Worm (Caenorhabditis elegans): ENCODE data around the gene mrpl-46.

DNA sequence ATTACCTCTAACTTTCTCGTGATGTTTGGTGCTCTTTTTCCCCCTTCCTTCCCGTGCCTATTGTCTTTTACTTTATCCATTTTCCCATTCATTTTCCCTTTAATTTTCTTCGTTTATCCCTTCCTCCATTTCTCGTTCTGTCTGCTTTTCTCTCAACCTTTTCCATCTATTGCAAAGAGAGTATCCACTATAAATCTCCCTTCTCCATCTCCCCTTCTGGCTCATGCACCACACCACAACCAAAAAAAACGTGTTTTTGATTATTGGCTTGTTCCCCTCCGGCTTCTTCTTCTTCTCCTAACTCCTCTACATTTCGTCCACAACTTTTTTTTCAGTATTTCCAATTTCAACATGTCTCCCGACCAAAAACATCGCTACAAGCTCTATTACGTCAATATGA is 40.4 kb upstream of the mrpl-46 start, which contains the start of gene gst-40:
- TF ChIP-seq ztf-6 (GFP tag; IDR thresholded peaks at IDR 0.05) = no peak
- TF ChIP-seq sdz-38 (tag; optimal IDR thresholded peaks at IDR 0.05) = no peak
- no peak for TF ChIP-seq unc-130 (GFP tag; optimal IDR thresholded peaks at IDR 0.05)
- no peak for TF ChIP-seq Y53F4B.3 (GFP tag; IDR thresholded peaks at IDR 0.05)
- no peak for TF ChIP-seq cebp-1 (GFP tag; IDR thresholded peaks at IDR 0.05)
- TF ChIP-seq cebp-1 (tag; optimal IDR thresholded peaks at IDR 0.05) = no peak
- no peak for TF ChIP-seq attf-5 (GFP tag; optimal IDR thresholded peaks at IDR 0.05)
- TF ChIP-seq T26A5.8 (tag; optimal IDR thresholded peaks at IDR 0.05) = no peak

Measured in whole organism, young adult.